Worm (Caenorhabditis elegans): Measurements from ENCODE around the gene C50F7.6.

- TF ChIP-seq mep-1 (tag; optimal IDR thresholded peaks at IDR 0.05), result no peak
- TF ChIP-seq ceh-43 (GFP tag; optimal IDR thresholded peaks at IDR 0.05), result no peak
- TF ChIP-seq snpc-4 (tag; optimal IDR thresholded peaks at IDR 0.05), result no peak
- TF ChIP-seq elt-3 (tag; optimal IDR thresholded peaks at IDR 0.05), result no peak
- no peak for TF ChIP-seq ces-1 (GFP tag; optimal IDR thresholded peaks at IDR 0.05)
- no peak for TF ChIP-seq nhr-237 (tag; optimal IDR thresholded peaks at IDR 0.05)
- no peak for TF ChIP-seq unc-39 (tag; optimal IDR thresholded peaks at IDR 0.05)
- TF ChIP-seq sptf-1 (tag; optimal IDR thresholded peaks at IDR 0.05), result no peak
- TF ChIP-seq unc-62 (GFP tag; optimal IDR thresholded peaks at IDR 0.05), result no peak
- no peak for TF ChIP-seq nhr-12 (tag; optimal IDR thresholded peaks at IDR 0.05)
Measured at ce11 chrIV:7754114-7754513, 31.1 kb upstream of the C50F7.6 start.
